Fruit fly (Drosophila melanogaster) whole organism, prepupa: ENCODE data around the gene TRAM.

Source experiments
- CG10669 ChIP-seq: fragments of 200-800 bp; sonication (Bioruptor generic); optimal IDR thresholded peaks from 3 replicates; lab custom pipeline; 2018; ENCODE audit warnings: missing biosample characterization, mild to moderate bottlenecking, missing genetic modification characterization, moderate library complexity
- CG11294 ChIP-seq: fragments of 200-800 bp; sonication (Bioruptor generic); IDR thresholded peaks from 2 replicates; pipeline ENCODE4 v1.3.6; 2022; ENCODE audit warnings: missing biosample characterization, missing genetic modification characterization
- CG11762 ChIP-seq: fragments of 200-800 bp; sonication (Bioruptor generic); optimal IDR thresholded peaks from 3 replicates; lab custom pipeline; 2016; ENCODE audit warnings: missing biosample characterization, missing genetic modification characterization; ENCODE audit not compliant: insufficient read depth
- CG11902 ChIP-seq: fragments of 200-800 bp; sonication (Bioruptor generic); optimal IDR thresholded peaks from 3 replicates; lab custom pipeline; 2016; ENCODE audit warnings: missing biosample characterization, missing genetic modification characterization
- CG15336 ChIP-seq: fragments of 200-800 bp; sonication (Bioruptor generic); IDR thresholded peaks from 2 replicates; pipeline ENCODE4 v1.3.6; 2022; ENCODE audit warnings: missing biosample characterization, missing genetic modification characterization
- CG1621 ChIP-seq: fragments of 200-800 bp; sonication (Bioruptor generic); optimal IDR thresholded peaks from 3 replicates; lab custom pipeline; 2018; ENCODE audit warnings: missing biosample characterization, mild to moderate bottlenecking, missing genetic modification characterization
- CG32006 ChIP-seq: fragments of 200-800 bp; sonication (Bioruptor generic); optimal IDR thresholded peaks from 3 replicates; lab custom pipeline; 2017; ENCODE audit warnings: missing biosample characterization, mild to moderate bottlenecking, missing genetic modification characterization
- CG34406 ChIP-seq: fragments of 200-800 bp; sonication (Bioruptor generic); optimal IDR thresholded peaks from 3 replicates; lab custom pipeline; 2016; ENCODE audit warnings: missing biosample characterization, missing genetic modification characterization
- CG3919 ChIP-seq: fragments of 200-800 bp; sonication (Bioruptor generic); optimal IDR thresholded peaks from 3 replicates; lab custom pipeline; 2016; ENCODE audit warnings: missing biosample characterization, missing genetic modification characterization
- CG6163 ChIP-seq: fragments of 200-800 bp; sonication (Bioruptor generic); IDR thresholded peaks from 3 replicates; pipeline ENCODE4 v1.3.6; 2022; ENCODE audit warnings: missing biosample characterization, missing genetic modification characterization
- CG6276 ChIP-seq: fragments of 200-800 bp; sonication (Bioruptor generic); optimal IDR thresholded peaks from 2 replicates; lab custom pipeline; 2017; ENCODE audit warnings: missing biosample characterization, mild to moderate bottlenecking, missing genetic modification characterization
- CG6792 ChIP-seq: fragments of 200-800 bp; sonication (Bioruptor generic); optimal IDR thresholded peaks from 3 replicates; lab custom pipeline; 2016; ENCODE audit warnings: missing biosample characterization, missing genetic modification characterization
- CG6808 ChIP-seq: fragments of 200-800 bp; sonication (Bioruptor generic); optimal IDR thresholded peaks from 3 replicates; lab custom pipeline; 2017; ENCODE audit warnings: missing biosample characterization, missing genetic modification characterization, mild to moderate bottlenecking, moderate library complexity, missing genetic modification reagents
- CG7368 ChIP-seq: fragments of 200-800 bp; sonication (Bioruptor generic); optimal IDR thresholded peaks from 3 replicates; lab custom pipeline; 2016; ENCODE audit warnings: missing biosample characterization, missing genetic modification characterization
- CG8632 ChIP-seq: fragments of 200-800 bp; sonication (Bioruptor generic); optimal IDR thresholded peaks from 3 replicates; lab custom pipeline; 2016; ENCODE audit warnings: missing biosample characterization, missing genetic modification characterization
- Eip75B ChIP-seq: fragments of 200-800 bp; sonication (Bioruptor generic); optimal IDR thresholded peaks from 3 replicates; lab custom pipeline; 2016; ENCODE audit warnings: missing biosample characterization, missing genetic modification characterization
- Eip78C ChIP-seq: fragments of 200-800 bp; sonication (Bioruptor generic); peaks from one replicate; lab custom pipeline; 2016; ENCODE audit warnings: missing biosample characterization, missing genetic modification characterization
- Eip93F ChIP-seq: fragments of 200-800 bp; sonication (Bioruptor generic); optimal IDR thresholded peaks from 2 replicates; lab custom pipeline; 2016; ENCODE audit warnings: missing biosample characterization, mild to moderate bottlenecking, missing genetic modification characterization
- Ets21C ChIP-seq: fragments of 200-800 bp; sonication (Bioruptor generic); optimal IDR thresholded peaks from 3 replicates; lab custom pipeline; 2016; ENCODE audit warnings: missing biosample characterization, missing genetic modification characterization
- Ets96B ChIP-seq: fragments of 200-800 bp; optimal IDR thresholded peaks from 2 replicates; lab custom pipeline; 2019; ENCODE audit warnings: missing biosample characterization, mild to moderate bottlenecking, missing genetic modification characterization, moderate library complexity
- Gug ChIP-seq: fragments of 200-800 bp; sonication (Bioruptor generic); IDR thresholded peaks from 2 replicates; pipeline ENCODE4 v1.3.6; 2022; ENCODE audit warnings: missing biosample characterization, missing genetic modification characterization
- Hr38 ChIP-seq: sonication (Bioruptor generic); optimal IDR thresholded peaks from 2 replicates; lab custom pipeline; 2016; ENCODE audit warnings: missing biosample characterization, missing genetic modification characterization
- Hr39 ChIP-seq: fragments of 200-800 bp; sonication (Bioruptor generic); optimal IDR thresholded peaks from 2 replicates; lab custom pipeline; 2016; ENCODE audit warnings: missing biosample characterization, missing genetic modification characterization
- Hr4 ChIP-seq: fragments of 200-800 bp; sonication (Bioruptor generic); optimal IDR thresholded peaks from 3 replicates; lab custom pipeline; 2016; ENCODE audit warnings: missing biosample characterization, missing genetic modification characterization
- Lpt ChIP-seq: fragments of 200-800 bp; sonication (Bioruptor generic); optimal IDR thresholded peaks from 3 replicates; lab custom pipeline; 2016; ENCODE audit warnings: missing biosample characterization, missing genetic modification characterization
- Smox ChIP-seq: fragments of 200-800 bp; sonication (Bioruptor generic); optimal IDR thresholded peaks from 3 replicates; lab custom pipeline; 2016; ENCODE audit warnings: missing biosample characterization, missing genetic modification characterization
- Sox102F ChIP-seq: fragments of 200-800 bp; sonication (Bioruptor generic); optimal IDR thresholded peaks from 2 replicates; lab custom pipeline; 2016; ENCODE audit warnings: missing biosample characterization, mild to moderate bottlenecking, missing genetic modification characterization
- Sox14 ChIP-seq: fragments of 200-800 bp; sonication (Bioruptor generic); optimal IDR thresholded peaks from 3 replicates; lab custom pipeline; 2016; ENCODE audit warnings: missing biosample characterization, missing genetic modification characterization
- Sox15 ChIP-seq: fragments of 200-800 bp; sonication (Bioruptor generic); optimal IDR thresholded peaks from 3 replicates; lab custom pipeline; 2016; ENCODE audit warnings: missing biosample characterization, missing genetic modification characterization
- achi ChIP-seq: fragments of 200-800 bp; sonication (Bioruptor generic); optimal IDR thresholded peaks from 3 replicates; lab custom pipeline; 2016; ENCODE audit warnings: missing biosample characterization, missing genetic modification characterization
- eg ChIP-seq: fragments of 200-800 bp; sonication (Bioruptor generic); IDR thresholded peaks from 3 replicates; pipeline ENCODE4 v1.3.6; 2022; ENCODE audit warnings: missing biosample characterization, missing genetic modification characterization
- esn ChIP-seq: fragments of 200-800 bp; sonication (Bioruptor generic); optimal IDR thresholded peaks from 2 replicates; lab custom pipeline; 2016; ENCODE audit warnings: missing biosample characterization, mild to moderate bottlenecking, missing genetic modification characterization, moderate library complexity
- fd59A ChIP-seq: fragments of 200-800 bp; sonication (Bioruptor generic); optimal IDR thresholded peaks from 2 replicates; lab custom pipeline; 2017; ENCODE audit warnings: missing biosample characterization, mild to moderate bottlenecking, missing genetic modification characterization, missing genetic modification reagents
- fd85E ChIP-seq: fragments of 200-800 bp; sonication (Bioruptor generic); optimal IDR thresholded peaks from 3 replicates; lab custom pipeline; 2016; ENCODE audit warnings: missing biosample characterization, missing genetic modification characterization
- fkh ChIP-seq: fragments of 200-800 bp; sonication (Bioruptor generic); optimal IDR thresholded peaks from 3 replicates; lab custom pipeline; 2017; ENCODE audit warnings: missing biosample characterization, mild to moderate bottlenecking, missing genetic modification characterization, moderate library complexity
- lz ChIP-seq: fragments of 200-800 bp; sonication (Bioruptor generic); optimal IDR thresholded peaks from 3 replicates; lab custom pipeline; 2016; ENCODE audit warnings: missing biosample characterization, missing genetic modification characterization
- salr ChIP-seq, 2 experiments: fragments of 200-800 bp; sonication (Bioruptor generic); optimal IDR thresholded peaks; 3 replicates each; lab custom pipeline; 2016 to 2018; ENCODE audit warnings: missing biosample characterization in 2 of 2, missing genetic modification characterization in 2 of 2, mild to moderate bottlenecking in 1 of 2
- spab ChIP-seq: fragments of 200-800 bp; sonication (Bioruptor generic); optimal IDR thresholded peaks from 2 replicates; lab custom pipeline; 2017; ENCODE audit warnings: missing biosample characterization, mild to moderate bottlenecking, missing genetic modification characterization, missing genetic modification reagents
- ss ChIP-seq, 2 experiments: fragments of 200-800 bp; sonication (Bioruptor generic); optimal IDR thresholded peaks; 2 replicates in 1 of 2; 3 replicates in 1 of 2; lab custom pipeline; 2017 to 2018; ENCODE audit warnings: mild to moderate bottlenecking in 2 of 2, missing biosample characterization in 2 of 2, missing genetic modification characterization in 2 of 2, moderate library complexity in 1 of 2
- svp ChIP-seq: fragments of 200-800 bp; sonication (Bioruptor generic); peaks from one replicate; lab custom pipeline; 2016; ENCODE audit warnings: missing biosample characterization, missing genetic modification characterization
- topi ChIP-seq: fragments of 200-800 bp; sonication (Bioruptor generic); optimal IDR thresholded peaks from 3 replicates; lab custom pipeline; 2016; ENCODE audit warnings: missing biosample characterization, missing genetic modification characterization

TRAM gene

dm6 chrX:940580-941184 lies 5.7 kb downstream of the TRAM start, which contains the start of the genes CG3704 and mus81:
CG3704 (minus strand) TSS chrX:940805.
mus81 (plus strand) TSS chrX:941075.
- TF ChIP-seq esn (GFP tag; lab: Kevin White, UChicago) (peak; percentile 14), CG1621 (tag; lab: Kevin White, UChicago) (peak; percentile 19), topi (no peak)

dm6 chrX:945446-946013 lies 10.5 kb downstream of the TRAM start, which contains the start of gene CG3703:
CG3703 (minus strand) TSS chrX:945773.
- no peak for TF ChIP-seq Gug (GFP tag; lab: Robert Waterston, UW)
- peak; percentile 9 for TF ChIP-seq Eip78C (GFP tag; lab: Kevin White, UChicago)

dm6 chrX:946162-946561 lies 11.1 kb downstream of the TRAM start:
- no peak for TF ChIP-seq Eip78C (GFP tag; lab: Kevin White, UChicago)
- no peak for TF ChIP-seq Lpt
- TF ChIP-seq fd59A (GFP tag; lab: Kevin White, UChicago): no peak
- TF ChIP-seq CG32006 (GFP tag; lab: Kevin White, UChicago): no peak
- TF ChIP-seq Ets21C (GFP tag; lab: Kevin White, UChicago): no peak
- no peak for TF ChIP-seq CG3919 (GFP tag; lab: Kevin White, UChicago)
- no peak for TF ChIP-seq CG7368 (GFP tag; lab: Kevin White, UChicago)
- peak; percentile 2 for TF ChIP-seq Eip75B (GFP tag; lab: Kevin White, UChicago)
- TF ChIP-seq Hr39: no peak
- peak; percentile 95 for TF ChIP-seq svp
- TF ChIP-seq CG6163 (GFP tag; lab: Robert Waterston, UW): no peak
- TF ChIP-seq achi: no peak
- no peak for TF ChIP-seq Hr4 (GFP tag; lab: Kevin White, UChicago)

dm6 chrX:947450-948284 lies 12.6 kb downstream of the TRAM start, which contains the start of gene CG3699:
CG3699 (minus strand) TSS chrX:947500.
- peak; percentile 44 for TF ChIP-seq CG3919 (GFP tag; lab: Kevin White, UChicago)
- TF ChIP-seq CG11294 (GFP tag; lab: Robert Waterston, UW): no peak
- TF ChIP-seq CG10669 (GFP tag; lab: Kevin White, UChicago): peak; percentile 41
- no peak for TF ChIP-seq eg
- peak; percentile 61 for TF ChIP-seq esn (GFP tag; lab: Kevin White, UChicago)
- TF ChIP-seq Hr39: peak; percentile 60
- TF ChIP-seq salr (GFP tag; optimal IDR thresholded peaks at IDR 0.05; lab: Kevin White, UChicago): no peak
- peak; percentile 53 for TF ChIP-seq Sox102F (GFP tag; lab: Kevin White, UChicago)
- TF ChIP-seq CG11902 (GFP tag; lab: Kevin White, UChicago): peak; percentile 30
- peak; percentile 62 for TF ChIP-seq CG6792 (GFP tag; lab: Kevin White, UChicago)
- peak; percentile 65 for TF ChIP-seq lz (GFP tag; lab: Kevin White, UChicago)
- TF ChIP-seq CG32006 (GFP tag; lab: Kevin White, UChicago): peak; percentile 62
- peak; percentile 32 for TF ChIP-seq CG6808 (GFP tag; lab: Kevin White, UChicago)
- peak; percentile 68 for TF ChIP-seq topi
- no peak for TF ChIP-seq CG6163 (GFP tag; lab: Robert Waterston, UW)
- TF ChIP-seq spab (GFP tag; lab: Kevin White, UChicago): no peak
- TF ChIP-seq Hr38 (GFP tag; lab: Kevin White, UChicago): no peak
- TF ChIP-seq Lpt: no peak
- peak; percentile 16 for TF ChIP-seq CG11762 (GFP tag; lab: Kevin White, UChicago)
- TF ChIP-seq fd85E (GFP tag; lab: Kevin White, UChicago): no peak
- peak; percentile 42 for TF ChIP-seq Eip75B (GFP tag; lab: Kevin White, UChicago)
- TF ChIP-seq fkh (GFP tag; lab: Kevin White, UChicago): peak; percentile 0
- peak; percentile 36 for TF ChIP-seq Ets96B (tag; lab: Kevin White, UChicago)
- peak; percentile 48 for TF ChIP-seq CG34406 (GFP tag; lab: Kevin White, UChicago)
- TF ChIP-seq CG8632: peak; percentile 17
- peak; percentile 35 for TF ChIP-seq Sox15 (GFP tag; lab: Kevin White, UChicago)
- peak; percentile 28; the same call in 1 of the 2 replicates for TF ChIP-seq CG15336
- peak; percentile 41 for TF ChIP-seq Sox14 (GFP tag; lab: Kevin White, UChicago)
- TF ChIP-seq ss (GFP tag; optimal IDR thresholded peaks at IDR 0.05; lab: Kevin White, UChicago): peak in 1 of 2 experiments; percentile 21
- TF ChIP-seq Smox (GFP tag; lab: Kevin White, UChicago): peak; percentile 60
- TF ChIP-seq Eip93F: no peak
- TF ChIP-seq CG6276 (GFP tag; lab: Kevin White, UChicago): peak; percentile 8
- TF ChIP-seq achi: peak; percentile 41
